Fruit fly (Drosophila melanogaster) Kc167 (cell line): ENCODE data around the gene Pdxk.

ENCODE experiments used
- Sin3A ChIP-seq: fragments of >200 bp; optimal IDR thresholded peaks from 2 replicates; lab custom pipeline; 2018; ENCODE audit warnings: missing external identifiers
- insv ChIP-seq: fragments of >200 bp; optimal IDR thresholded peaks from 3 replicates; lab custom pipeline; 2018; ENCODE audit warnings: missing external identifiers
- psq ChIP-seq: fragments of >200 bp; optimal IDR thresholded peaks from 2 replicates; lab custom pipeline; 2017; ENCODE audit warnings: missing external identifiers

- TF ChIP-seq psq (no peak), Sin3A (no peak), insv (lab: Kevin White, UChicago) (no peak)
Observed at dm6 chr3L:9379484-9380343, 19.6 kb downstream of the Pdxk start, which contains the start of gene Hsp67Ba.
